Fruit fly (Drosophila melanogaster) whole organism, embryonic: Measurements from ENCODE around the gene CG10492.

Experiments
- CG10543 ChIP-seq: fragments of 200-800 bp; sonication (Bioruptor generic); optimal IDR thresholded peaks from 3 replicates; lab custom pipeline; 2017; ENCODE audit warnings: missing biosample characterization, mild to moderate bottlenecking, missing genetic modification characterization, moderate library complexity
- CG11093 ChIP-seq: fragments of 200-800 bp; sonication (Bioruptor generic); IDR thresholded peaks from 3 replicates; pipeline ENCODE4 v1.3.6; 2022; ENCODE audit warnings: missing biosample characterization, missing genetic modification characterization
- CG12071 ChIP-seq: fragments of 200-800 bp; sonication (Bioruptor generic); optimal IDR thresholded peaks from 3 replicates; lab custom pipeline; 2018; ENCODE audit warnings: missing biosample characterization, mild to moderate bottlenecking, missing genetic modification characterization
- CG12155 ChIP-seq: fragments of 200-800 bp; sonication (Bioruptor generic); optimal IDR thresholded peaks from 3 replicates; lab custom pipeline; 2016; ENCODE audit warnings: missing biosample characterization, missing genetic modification characterization
- CG13424 ChIP-seq: fragments of 200-800 bp; sonication (Bioruptor generic); optimal IDR thresholded peaks from 2 replicates; lab custom pipeline; 2019; ENCODE audit warnings: missing biosample characterization, mild to moderate bottlenecking, missing genetic modification characterization, moderate library complexity
- CG13775 ChIP-seq: fragments of 200-800 bp; sonication (Bioruptor generic); optimal IDR thresholded peaks from 3 replicates; lab custom pipeline; 2017; ENCODE audit warnings: missing biosample characterization, mild to moderate bottlenecking, missing genetic modification characterization
- CG15011 ChIP-seq: fragments of 200-800 bp; sonication (Bioruptor generic); optimal IDR thresholded peaks from 3 replicates; lab custom pipeline; 2018; ENCODE audit warnings: missing biosample characterization, mild to moderate bottlenecking, missing genetic modification characterization
- CG16813 ChIP-seq: fragments of 200-800 bp; sonication (Bioruptor generic); IDR thresholded peaks from 3 replicates; pipeline ENCODE4 v1.3.6; 2022; ENCODE audit warnings: missing biosample characterization, missing genetic modification characterization; ENCODE audit not compliant: partially characterized antibody
- CG17568 ChIP-seq: fragments of 200-800 bp; sonication (Bioruptor generic); optimal IDR thresholded peaks from 2 replicates; lab custom pipeline; 2018; ENCODE audit warnings: missing biosample characterization, mild to moderate bottlenecking, missing genetic modification characterization, moderate library complexity
- CG2129 ChIP-seq: fragments of 200-800 bp; sonication (Bioruptor generic); IDR thresholded peaks from 2 replicates; pipeline ENCODE4 v1.3.6; 2022; ENCODE audit warnings: missing biosample characterization, missing genetic modification characterization; ENCODE audit not compliant: partially characterized antibody
- CG2202 ChIP-seq: fragments of 200-800 bp; sonication (Bioruptor generic); optimal IDR thresholded peaks from 2 replicates; lab custom pipeline; 2018; ENCODE audit warnings: missing biosample characterization, mild to moderate bottlenecking, missing genetic modification characterization
- CG2889 ChIP-seq: fragments of 200-800 bp; sonication (Bioruptor generic); IDR thresholded peaks from 3 replicates; pipeline ENCODE4 v1.3.6; 2022; ENCODE audit warnings: missing biosample characterization, missing genetic modification characterization
- CG32532 ChIP-seq: fragments of 200-800 bp; sonication (Bioruptor generic); IDR thresholded peaks from 2 replicates; pipeline ENCODE4 v1.3.6; 2022; ENCODE audit warnings: missing biosample characterization, missing genetic modification characterization
- CG32772 ChIP-seq: fragments of 200-800 bp; sonication (Bioruptor generic); IDR thresholded peaks from 2 replicates; pipeline ENCODE4 v1.3.6; 2022; ENCODE audit warnings: missing biosample characterization, missing genetic modification characterization
- CG34224 ChIP-seq: fragments of 200-800 bp; sonication (Bioruptor generic); IDR thresholded peaks from 3 replicates; pipeline ENCODE4 v1.3.6; 2022; ENCODE audit warnings: missing biosample characterization, missing genetic modification characterization; ENCODE audit not compliant: partially characterized antibody
- CG34422 ChIP-seq: fragments of 200-800 bp; sonication (Bioruptor generic); IDR thresholded peaks from 3 replicates; pipeline ENCODE4 v1.3.6; 2022; ENCODE audit warnings: missing biosample characterization, missing genetic modification characterization
- CG3726 ChIP-seq: fragments of 200-800 bp; sonication (Bioruptor generic); IDR thresholded peaks from 3 replicates; pipeline ENCODE4, ENCODE4 v1.3.6; 2022; ENCODE audit warnings: missing biosample characterization, missing genetic modification characterization
- CG5953 ChIP-seq: fragments of 200-800 bp; sonication (Bioruptor generic); IDR thresholded peaks from 2 replicates; pipeline ENCODE4 v1.3.6; 2022; ENCODE audit warnings: missing biosample characterization, missing genetic modification characterization
- CG7745 ChIP-seq: fragments of 200-800 bp; sonication (Bioruptor generic); optimal IDR thresholded peaks from 2 replicates; lab custom pipeline; 2018; ENCODE audit warnings: missing biosample characterization, mild to moderate bottlenecking, missing genetic modification characterization, moderate library complexity
- CG7963 ChIP-seq: fragments of 200-800 bp; sonication (Bioruptor generic); IDR thresholded peaks from 3 replicates; pipeline ENCODE4 v1.3.6; 2022; ENCODE audit warnings: missing biosample characterization, missing genetic modification characterization; ENCODE audit not compliant: partially characterized antibody
- CG9609 ChIP-seq: fragments of 200-800 bp; sonication (Bioruptor generic); optimal IDR thresholded peaks from 3 replicates; lab custom pipeline; 2016; ENCODE audit warnings: missing biosample characterization, missing genetic modification characterization
- Chrac-16 ChIP-seq: fragments of 200-800 bp; sonication (Bioruptor generic); optimal IDR thresholded peaks from 3 replicates; lab custom pipeline; 2016; ENCODE audit warnings: missing biosample characterization, missing genetic modification characterization
- CoRest ChIP-seq: fragments of 200-800 bp; sonication (Bioruptor generic); optimal IDR thresholded peaks from 3 replicates; lab custom pipeline; 2018; ENCODE audit warnings: missing biosample characterization, mild to moderate bottlenecking, missing genetic modification characterization, moderate library complexity
- HHEX ChIP-seq: fragments of 200-800 bp; sonication (Bioruptor generic); optimal IDR thresholded peaks from 3 replicates; lab custom pipeline; 2017; ENCODE audit warnings: missing biosample characterization, mild to moderate bottlenecking, missing genetic modification characterization, missing genetic modification reagents
- Hr51 ChIP-seq, 2 experiments: fragments of 200-800 bp; sonication (Bioruptor generic); optimal IDR thresholded peaks; 2 replicates in 1 of 2; 3 replicates in 1 of 2; lab custom pipeline; 2016 to 2018; ENCODE audit warnings: missing biosample characterization in 2 of 2, missing genetic modification characterization in 2 of 2, mild to moderate bottlenecking in 1 of 2, moderate library complexity in 1 of 2
- Lpt ChIP-seq: fragments of >200 bp; optimal IDR thresholded peaks from 2 replicates; lab custom pipeline; 2018; ENCODE audit warnings: missing biosample characterization, missing genetic modification characterization
- Pdp1 ChIP-seq, 2 experiments: fragments of 200-800 bp; sonication (Bioruptor generic); optimal IDR thresholded peaks; 3 replicates each; lab custom pipeline; 2016; ENCODE audit warnings: missing biosample characterization in 2 of 2, missing genetic modification characterization in 2 of 2, mild to moderate bottlenecking in 1 of 2, moderate library complexity in 1 of 2
- Sox102F ChIP-seq: fragments of 200-800 bp; sonication (Bioruptor generic); optimal IDR thresholded peaks from 2 replicates; lab custom pipeline; 2018; ENCODE audit warnings: missing biosample characterization, mild to moderate bottlenecking, missing genetic modification characterization, moderate library complexity
- Tbp ChIP-seq: fragments of >200 bp; optimal IDR thresholded peaks from 2 replicates; lab custom pipeline; 2018; ENCODE audit warnings: missing biosample characterization, missing genetic modification characterization
- Vsx1 ChIP-seq: fragments of 200-800 bp; sonication (Bioruptor generic); optimal IDR thresholded peaks from 2 replicates; lab custom pipeline; 2017; ENCODE audit warnings: missing biosample characterization, mild to moderate bottlenecking, missing genetic modification characterization, missing genetic modification reagents
- Xbp1 ChIP-seq: fragments of 200-800 bp; sonication (Bioruptor generic); optimal IDR thresholded peaks from 3 replicates; lab custom pipeline; 2016; ENCODE audit warnings: missing biosample characterization, mild to moderate bottlenecking, missing genetic modification characterization
- YL-1 ChIP-seq: fragments of 200-800 bp; sonication (Bioruptor generic); optimal IDR thresholded peaks from 3 replicates; lab custom pipeline; 2017; ENCODE audit warnings: missing biosample characterization, mild to moderate bottlenecking, missing genetic modification characterization
- btn ChIP-seq: fragments of 200-800 bp; sonication (Bioruptor generic); optimal IDR thresholded peaks from 2 replicates; lab custom pipeline; 2016; ENCODE audit warnings: missing biosample characterization, missing genetic modification characterization
- eyg ChIP-seq: fragments of 200-800 bp; sonication (Bioruptor generic); optimal IDR thresholded peaks from 3 replicates; lab custom pipeline; 2016; ENCODE audit warnings: missing biosample characterization, missing genetic modification characterization
- fd102C ChIP-seq: fragments of 200-800 bp; sonication (Bioruptor generic); optimal IDR thresholded peaks from 2 replicates; lab custom pipeline; 2018; ENCODE audit warnings: missing biosample characterization, mild to moderate bottlenecking, missing genetic modification characterization, moderate library complexity
- gce ChIP-seq: fragments of 200-800 bp; sonication (Bioruptor generic); IDR thresholded peaks from 3 replicates; pipeline ENCODE4 v1.3.6; 2022; ENCODE audit warnings: missing biosample characterization, missing genetic modification characterization
- gsb ChIP-seq: fragments of 200-800 bp; sonication (Bioruptor generic); IDR thresholded peaks from 2 replicates; pipeline ENCODE4 v1.3.6; 2022; ENCODE audit warnings: missing biosample characterization, missing genetic modification characterization
- hbn ChIP-seq: fragments of 200-800 bp; sonication (Bioruptor generic); IDR thresholded peaks from 2 replicates; pipeline ENCODE4 v1.3.6; 2022; ENCODE audit warnings: missing biosample characterization, missing genetic modification characterization; ENCODE audit not compliant: partially characterized antibody
- hkb ChIP-seq, 2 experiments: fragments of 200-800 bp in 1 of 2; fragments of >200 bp in 1 of 2; sonication (Bioruptor generic) in 1 of 2; IDR thresholded peaks in 1 of 2; optimal IDR thresholded peaks in 1 of 2; 2 replicates each; pipeline versions ENCODE4 v1.3.6 to Lab custom; 2017 to 2022; ENCODE audit warnings: missing biosample characterization in 1 of 2, missing genetic modification characterization in 1 of 2
- insv ChIP-seq, 2 experiments: fragments of 200-800 bp; sonication (Bioruptor generic); optimal IDR thresholded peaks; 3 replicates each; lab custom pipeline; 2016 to 2018; ENCODE audit warnings: missing biosample characterization in 2 of 2, missing genetic modification characterization in 2 of 2
- pum ChIP-seq: fragments of 200-800 bp; sonication (Bioruptor generic); optimal IDR thresholded peaks from 2 replicates; lab custom pipeline; 2016; ENCODE audit warnings: missing biosample characterization, missing genetic modification characterization
- pzg ChIP-seq: fragments of 200-800 bp; sonication (Bioruptor generic); optimal IDR thresholded peaks from 3 replicates; lab custom pipeline; 2018; ENCODE audit warnings: missing biosample characterization, mild to moderate bottlenecking, missing genetic modification characterization, moderate library complexity
- shn ChIP-seq: fragments of 200-800 bp; sonication (Bioruptor generic); optimal IDR thresholded peaks from 3 replicates; lab custom pipeline; 2016; ENCODE audit warnings: missing biosample characterization, missing genetic modification characterization
- sim ChIP-seq: fragments of 200-800 bp; sonication (Bioruptor generic); IDR thresholded peaks from 2 replicates; pipeline ENCODE4 v1.3.6; 2022; ENCODE audit warnings: missing biosample characterization, missing genetic modification characterization
- sna ChIP-seq: fragments of 200-800 bp; sonication (Bioruptor generic); IDR thresholded peaks from 2 replicates; pipeline ENCODE4 v1.3.6; 2022; ENCODE audit warnings: missing biosample characterization, missing genetic modification characterization; ENCODE audit not compliant: partially characterized antibody
- usp ChIP-seq: fragments of >200 bp; optimal IDR thresholded peaks from 2 replicates; lab custom pipeline; 2017; ENCODE audit warnings: missing biosample characterization, missing genetic modification characterization
- vnd ChIP-seq: fragments of 200-800 bp; sonication (Bioruptor generic); IDR thresholded peaks from 3 replicates; pipeline ENCODE4 v1.3.6; 2022; ENCODE audit warnings: missing biosample characterization, missing genetic modification characterization; ENCODE audit not compliant: partially characterized antibody
- wor ChIP-seq: fragments of 200-800 bp; sonication (Bioruptor generic); IDR thresholded peaks from 2 replicates; pipeline ENCODE4 v1.3.6; 2022; ENCODE audit warnings: missing biosample characterization, missing genetic modification characterization
- zf30C ChIP-seq: fragments of 200-800 bp; sonication (Bioruptor generic); optimal IDR thresholded peaks from 3 replicates; lab custom pipeline; 2018; ENCODE audit warnings: missing biosample characterization, mild to moderate bottlenecking, missing genetic modification characterization

CG10492 gene

dm6 chr2L:19009130-19009529 is 44.7 kb upstream of the CG10492 start, which contains the start of gene RpL30 (continued):
- peak; percentile 79 to 84 for TF ChIP-seq Hr51 (GFP tag; optimal IDR thresholded peaks at IDR 0.05; lab: Kevin White, UChicago)
- peak; percentile 92 for TF ChIP-seq CG9609
- TF ChIP-seq CG10543 = peak; percentile 95
- TF ChIP-seq Vsx1 (GFP tag; lab: Kevin White, UChicago) = peak; percentile 90
- peak; percentile 58 for TF ChIP-seq hbn (GFP tag; lab: Robert Waterston, UW)
- TF ChIP-seq Pdp1 (GFP tag; optimal IDR thresholded peaks at IDR 0.05; lab: Kevin White, UChicago) = peak; percentile 70 to 92
- TF ChIP-seq CG15011 (GFP tag; lab: Kevin White, UChicago) = peak; percentile 89
- peak; percentile 54 for TF ChIP-seq zf30C (GFP tag; lab: Kevin White, UChicago)
- TF ChIP-seq vnd (GFP tag; lab: Robert Waterston, UW) = no peak
- 0 out of 3 replicates have a peak, but pooled peaks have one; percentile 13 for TF ChIP-seq CG7963 (GFP tag; lab: Robert Waterston, UW)
- peak; percentile 63; the same call in 1 of the 3 replicates for TF ChIP-seq CG2889 (GFP tag; lab: Robert Waterston, UW)
- peak; percentile 59 for TF ChIP-seq Sox102F (GFP tag; lab: Kevin White, UChicago)
- 0 out of 3 replicates have a peak, but pooled peaks have one; percentile 55 for TF ChIP-seq CG34224 (GFP tag; lab: Robert Waterston, UW)
- peak; percentile 75 for TF ChIP-seq sim (GFP tag; lab: Robert Waterston, UW)
- no peak for TF ChIP-seq CG11093 (GFP tag; lab: Robert Waterston, UW)
- no peak for TF ChIP-seq CG2129 (GFP tag; lab: Robert Waterston, UW)
- peak; percentile 92 for TF ChIP-seq btn (GFP tag; lab: Kevin White, UChicago)
- peak; percentile 90 for TF ChIP-seq CG34422 (GFP tag; lab: Robert Waterston, UW)
- peak; percentile 43 for TF ChIP-seq wor (GFP tag; lab: Robert Waterston, UW)
- TF ChIP-seq HHEX = peak; percentile 95
- peak; percentile 99 for TF ChIP-seq YL-1 (GFP tag; lab: Kevin White, UChicago)
- peak; percentile 94 for TF ChIP-seq gce (GFP tag; lab: Robert Waterston, UW)
- no peak for TF ChIP-seq usp
- peak; percentile 56 for TF ChIP-seq Tbp (GFP tag; lab: Kevin White, UChicago)
- peak; percentile 91 for TF ChIP-seq CG2202 (tag; lab: Kevin White, UChicago)
- peak; percentile 63 for TF ChIP-seq hkb (optimal IDR thresholded peaks at IDR 0.05; lab: Kevin White, UChicago)
- peak; percentile 93 for TF ChIP-seq hkb (GFP tag; IDR thresholded peaks at IDR 0.05; lab: Robert Waterston, UW)
- peak; percentile 19; the same call in 1 of the 2 replicates for TF ChIP-seq sna (GFP tag; lab: Robert Waterston, UW)
- peak; percentile 87 for TF ChIP-seq Xbp1 (GFP tag; lab: Kevin White, UChicago)
- peak; percentile 70 for TF ChIP-seq CG13424 (tag; lab: Kevin White, UChicago)
- peak; percentile 71 for TF ChIP-seq CG7745 (tag; lab: Kevin White, UChicago)
- no peak for TF ChIP-seq Lpt (GFP tag; lab: Kevin White, UChicago)
- peak; percentile 100 for TF ChIP-seq pzg (GFP tag; lab: Kevin White, UChicago)
- peak; percentile 54; the same call in 2 of the 3 replicates for TF ChIP-seq CG16813 (GFP tag; lab: Robert Waterston, UW)
- peak; percentile 87 for TF ChIP-seq shn (GFP tag; lab: Kevin White, UChicago)
- TF ChIP-seq CG12155 (GFP tag; lab: Kevin White, UChicago) = peak; percentile 68
- peak; percentile 95 for TF ChIP-seq CG12071
- TF ChIP-seq fd102C = peak; percentile 89
- TF ChIP-seq CG32772 (GFP tag; lab: Robert Waterston, UW) = peak; percentile 41; the same call in 1 of the 2 replicates
- TF ChIP-seq Chrac-16 (GFP tag; lab: Kevin White, UChicago) = peak; percentile 67
- peak; percentile 80 for TF ChIP-seq pum (GFP tag; lab: Kevin White, UChicago)
- peak; percentile 81 for TF ChIP-seq CG3726 (GFP tag; lab: Robert Waterston, UW)
- TF ChIP-seq CG5953 (GFP tag; lab: Robert Waterston, UW) = peak; percentile 89
- peak in 1 of 2 experiments; percentile 84 for TF ChIP-seq insv (GFP tag; optimal IDR thresholded peaks at IDR 0.05; lab: Kevin White, UChicago)
- TF ChIP-seq eyg = peak; percentile 86
- TF ChIP-seq gsb = peak; percentile 74
- peak; percentile 94 for TF ChIP-seq CG13775
- peak; percentile 82 for TF ChIP-seq CoRest (tag; lab: Kevin White, UChicago)
- TF ChIP-seq CG32532 (GFP tag; lab: Robert Waterston, UW) = peak; percentile 93
- peak; percentile 91 for TF ChIP-seq CG17568
